Fruit fly (Drosophila melanogaster) whole organism, embryonic: ENCODE data around the gene CG3457.

Experiments
- CG10565 ChIP-seq: fragments of 200-800 bp; sonication (Bioruptor generic); optimal IDR thresholded peaks from 3 replicates; lab custom pipeline; 2016; ENCODE audit warnings: missing biosample characterization, mild to moderate bottlenecking, missing genetic modification characterization
- CG11456 ChIP-seq: fragments of 200-800 bp; sonication (Bioruptor generic); IDR thresholded peaks from 3 replicates; pipeline ENCODE4 v1.3.6; 2022; ENCODE audit warnings: missing biosample characterization, missing genetic modification characterization
- CG11696 ChIP-seq: fragments of 200-800 bp; sonication (Bioruptor generic); IDR thresholded peaks from 2 replicates; pipeline ENCODE4 v1.3.6; 2022; ENCODE audit warnings: missing biosample characterization, missing genetic modification characterization
- CG12299 ChIP-seq: fragments of 200-800 bp; sonication (Bioruptor generic); optimal IDR thresholded peaks from 2 replicates; lab custom pipeline; 2018; ENCODE audit warnings: missing biosample characterization, mild to moderate bottlenecking, missing genetic modification characterization
- CG13424 ChIP-seq: fragments of 200-800 bp; sonication (Bioruptor generic); optimal IDR thresholded peaks from 2 replicates; lab custom pipeline; 2019; ENCODE audit warnings: missing biosample characterization, mild to moderate bottlenecking, missing genetic modification characterization, moderate library complexity
- CG14710 ChIP-seq: fragments of 200-800 bp; sonication (Bioruptor generic); optimal IDR thresholded peaks from 3 replicates; lab custom pipeline; 2019; ENCODE audit warnings: missing biosample characterization, mild to moderate bottlenecking, missing genetic modification characterization, moderate library complexity
- CG14965 ChIP-seq: fragments of 200-800 bp; sonication (Bioruptor generic); optimal IDR thresholded peaks from 2 replicates; lab custom pipeline; 2016; ENCODE audit warnings: missing biosample characterization, missing genetic modification characterization, borderline replicate concordance
- CG1529 ChIP-seq: fragments of 200-800 bp; sonication (Bioruptor generic); optimal IDR thresholded peaks from 3 replicates; lab custom pipeline; 2018; ENCODE audit warnings: missing biosample characterization, missing genetic modification characterization
- CG15479 ChIP-seq: fragments of 200-800 bp; sonication (Bioruptor generic); optimal IDR thresholded peaks from 3 replicates; lab custom pipeline; 2019; ENCODE audit warnings: missing biosample characterization, mild to moderate bottlenecking, missing genetic modification characterization, moderate library complexity
- CG16815 ChIP-seq: fragments of 200-800 bp; sonication (Bioruptor generic); optimal IDR thresholded peaks from 3 replicates; lab custom pipeline; 2017; ENCODE audit warnings: missing biosample characterization, mild to moderate bottlenecking, missing genetic modification characterization
- CG17186 ChIP-seq: fragments of 200-800 bp; sonication (Bioruptor generic); optimal IDR thresholded peaks from 3 replicates; lab custom pipeline; 2017; ENCODE audit warnings: missing biosample characterization, missing genetic modification reagents, missing genetic modification characterization
- CG18262 ChIP-seq: fragments of 200-800 bp; optimal IDR thresholded peaks from 3 replicates; lab custom pipeline; 2019; ENCODE audit warnings: missing biosample characterization, mild to moderate bottlenecking, missing genetic modification characterization, moderate library complexity
- CG34224 ChIP-seq: fragments of 200-800 bp; sonication (Bioruptor generic); IDR thresholded peaks from 3 replicates; pipeline ENCODE4 v1.3.6; 2022; ENCODE audit warnings: missing biosample characterization, missing genetic modification characterization; ENCODE audit not compliant: partially characterized antibody
- CG34422 ChIP-seq: fragments of 200-800 bp; sonication (Bioruptor generic); IDR thresholded peaks from 3 replicates; pipeline ENCODE4 v1.3.6; 2022; ENCODE audit warnings: missing biosample characterization, missing genetic modification characterization
- CG4730 ChIP-seq: fragments of 200-800 bp; sonication (Bioruptor generic); IDR thresholded peaks from 2 replicates; pipeline ENCODE4 v1.3.6; 2022; ENCODE audit warnings: missing biosample characterization, missing genetic modification characterization
- CG9797 ChIP-seq: fragments of 200-800 bp; sonication (Bioruptor generic); optimal IDR thresholded peaks from 3 replicates; lab custom pipeline; 2018; ENCODE audit warnings: missing biosample characterization, mild to moderate bottlenecking, missing genetic modification characterization
- CG9932 ChIP-seq: fragments of 200-800 bp; sonication (Bioruptor generic); IDR thresholded peaks from 2 replicates; pipeline ENCODE4 v1.3.6; 2022; ENCODE audit warnings: missing biosample characterization, missing genetic modification characterization
- CkIIα-i1 ChIP-seq: fragments of 200-800 bp; sonication (Bioruptor generic); IDR thresholded peaks from 2 replicates; pipeline ENCODE4 v1.3.6; 2022; ENCODE audit warnings: missing biosample characterization, missing genetic modification characterization
- D19B ChIP-seq: fragments of 200-800 bp; sonication (Bioruptor generic); optimal IDR thresholded peaks from 2 replicates; lab custom pipeline; 2017; ENCODE audit warnings: missing biosample characterization, mild to moderate bottlenecking, missing genetic modification characterization
- E2f1 ChIP-seq: fragments of 200-800 bp; sonication (Bioruptor generic); IDR thresholded peaks from 2 replicates; pipeline ENCODE4 v1.3.6; 2022; ENCODE audit warnings: missing biosample characterization, missing genetic modification characterization
- Eip74EF ChIP-seq, 2 experiments: fragments of 200-800 bp in 1 of 2; fragments of >200 bp in 1 of 2; sonication (Bioruptor generic) in 1 of 2; optimal IDR thresholded peaks; 2 replicates each; lab custom pipeline; 2017 to 2019; ENCODE audit warnings: missing biosample characterization in 2 of 2, missing genetic modification characterization in 2 of 2, mild to moderate bottlenecking in 1 of 2, moderate library complexity in 1 of 2
- Fer3 ChIP-seq: fragments of 200-800 bp; sonication (Bioruptor generic); optimal IDR thresholded peaks from 2 replicates; lab custom pipeline; 2018; ENCODE audit warnings: missing biosample characterization, mild to moderate bottlenecking, missing genetic modification characterization, moderate library complexity
- H2.0 ChIP-seq: fragments of 200-800 bp; sonication (Bioruptor generic); IDR thresholded peaks from 2 replicates; pipeline ENCODE4 v1.3.6; 2022; ENCODE audit warnings: missing biosample characterization, missing genetic modification characterization
- Jarid2 ChIP-seq: fragments of 200-800 bp; sonication (Bioruptor generic); optimal IDR thresholded peaks from 3 replicates; lab custom pipeline; 2017; ENCODE audit warnings: mild to moderate bottlenecking, missing biosample characterization, missing genetic modification reagents, missing genetic modification characterization
- Kr ChIP-seq: fragments of 200-800 bp; sonication (Bioruptor generic); optimal IDR thresholded peaks from 2 replicates; lab custom pipeline; 2017; ENCODE audit warnings: missing biosample characterization, mild to moderate bottlenecking, missing genetic modification characterization
- MBD-R2 ChIP-seq: fragments of 200-800 bp; sonication (Bioruptor generic); IDR thresholded peaks from 2 replicates; pipeline ENCODE4 v1.3.6; 2022; ENCODE audit warnings: missing biosample characterization, missing genetic modification characterization
- Optix ChIP-seq: fragments of 200-800 bp; sonication (Bioruptor generic); IDR thresholded peaks from 3 replicates; pipeline ENCODE4 v1.3.6; 2022; ENCODE audit warnings: missing biosample characterization, missing genetic modification characterization
- Ptx1 ChIP-seq: fragments of 200-800 bp; sonication (Bioruptor generic); IDR thresholded peaks from 2 replicates; pipeline ENCODE4 v1.3.6; 2022; ENCODE audit warnings: missing biosample characterization, missing genetic modification characterization
- Rx ChIP-seq: fragments of 200-800 bp; sonication (Bioruptor generic); IDR thresholded peaks from 2 replicates; pipeline ENCODE4 v1.3.6; 2022; ENCODE audit warnings: missing biosample characterization, missing genetic modification characterization
- Side ChIP-seq: fragments of 200-800 bp; sonication (Bioruptor generic); optimal IDR thresholded peaks from 2 replicates; lab custom pipeline; 2016; ENCODE audit warnings: missing biosample characterization, missing genetic modification characterization
- cg ChIP-seq: fragments of 200-800 bp; sonication (Bioruptor generic); optimal IDR thresholded peaks from 3 replicates; lab custom pipeline; 2019; ENCODE audit warnings: missing biosample characterization, mild to moderate bottlenecking, missing genetic modification characterization, moderate library complexity
- chinmo ChIP-seq: fragments of 200-800 bp; sonication (Bioruptor generic); IDR thresholded peaks from 4 replicates; pipeline ENCODE4 v1.3.6; 2022; ENCODE audit warnings: missing biosample characterization, missing genetic modification characterization; ENCODE audit not compliant: partially characterized antibody
- da ChIP-seq: fragments of 200-800 bp; sonication (Bioruptor generic); optimal IDR thresholded peaks from 2 replicates; lab custom pipeline; 2016; ENCODE audit warnings: missing biosample characterization, missing genetic modification characterization
- dysf ChIP-seq: fragments of 200-800 bp; sonication (Bioruptor generic); IDR thresholded peaks from 3 replicates; pipeline ENCODE4 v1.3.6; 2022; ENCODE audit warnings: missing biosample characterization, missing genetic modification characterization
- ems ChIP-seq: fragments of 200-800 bp; sonication (Bioruptor generic); optimal IDR thresholded peaks from 3 replicates; lab custom pipeline; 2016; ENCODE audit warnings: missing biosample characterization, missing genetic modification characterization
- en ChIP-seq: fragments of 200-800 bp; sonication (Bioruptor generic); optimal IDR thresholded peaks from 2 replicates; lab custom pipeline; 2016; ENCODE audit warnings: missing biosample characterization, missing genetic modification characterization
- esg ChIP-seq: fragments of 200-800 bp; sonication (Bioruptor generic); conservative IDR thresholded peaks from 2 replicates; pipeline ENCODE4 v1.3.6; 2022; ENCODE audit warnings: missing biosample characterization, missing genetic modification characterization
- fd102C ChIP-seq: fragments of 200-800 bp; sonication (Bioruptor generic); optimal IDR thresholded peaks from 2 replicates; lab custom pipeline; 2018; ENCODE audit warnings: missing biosample characterization, mild to moderate bottlenecking, missing genetic modification characterization, moderate library complexity
- grau ChIP-seq: fragments of 200-800 bp; optimal IDR thresholded peaks from 3 replicates; lab custom pipeline; 2019; ENCODE audit warnings: missing biosample characterization, mild to moderate bottlenecking, missing genetic modification characterization, moderate library complexity
- gro ChIP-seq: fragments of 200-800 bp; sonication (Bioruptor generic); optimal IDR thresholded peaks from 2 replicates; lab custom pipeline; 2016; ENCODE audit warnings: missing biosample characterization, missing genetic modification characterization
- hb ChIP-seq: fragments of 200-800 bp; sonication (Bioruptor generic); IDR thresholded peaks from 3 replicates; pipeline ENCODE4 v1.3.6; 2022; ENCODE audit warnings: missing biosample characterization, missing genetic modification characterization; ENCODE audit not compliant: partially characterized antibody
- inv ChIP-seq: fragments of 200-800 bp; sonication (Bioruptor generic); IDR thresholded peaks from 2 replicates; pipeline ENCODE4 v1.3.6; 2022; ENCODE audit warnings: missing biosample characterization, missing genetic modification characterization; ENCODE audit not compliant: partially characterized antibody
- kah ChIP-seq: fragments of 200-800 bp; sonication (Bioruptor generic); optimal IDR thresholded peaks from 2 replicates; lab custom pipeline; 2018; ENCODE audit warnings: missing biosample characterization, mild to moderate bottlenecking, missing genetic modification characterization
- nmo ChIP-seq: fragments of 200-800 bp; sonication (Bioruptor generic); optimal IDR thresholded peaks from 2 replicates; lab custom pipeline; 2018; ENCODE audit warnings: missing biosample characterization, mild to moderate bottlenecking, missing genetic modification characterization, moderate library complexity
- phol ChIP-seq: fragments of 200-800 bp; sonication (Bioruptor generic); optimal IDR thresholded peaks from 3 replicates; lab custom pipeline; 2018; ENCODE audit warnings: missing biosample characterization, mild to moderate bottlenecking, missing genetic modification characterization, moderate library complexity
- pros ChIP-seq: fragments of 200-800 bp; sonication (Bioruptor generic); optimal IDR thresholded peaks from 3 replicates; lab custom pipeline; 2019; ENCODE audit warnings: missing biosample characterization, mild to moderate bottlenecking, missing genetic modification characterization, moderate library complexity
- sim ChIP-seq: fragments of 200-800 bp; sonication (Bioruptor generic); IDR thresholded peaks from 2 replicates; pipeline ENCODE4 v1.3.6; 2022; ENCODE audit warnings: missing biosample characterization, missing genetic modification characterization
- stwl ChIP-seq: fragments of 200-800 bp; sonication (Bioruptor generic); optimal IDR thresholded peaks from 3 replicates; lab custom pipeline; 2018; ENCODE audit warnings: missing biosample characterization, mild to moderate bottlenecking, missing genetic modification characterization, moderate library complexity
- ttk ChIP-seq: fragments of 200-800 bp; sonication (Bioruptor generic); IDR thresholded peaks from 2 replicates; pipeline ENCODE4 v2.1.2; 2022; ENCODE audit warnings: missing biosample characterization, missing genetic modification characterization
- tup ChIP-seq: fragments of 200-800 bp; sonication (Bioruptor generic); optimal IDR thresholded peaks from 2 replicates; lab custom pipeline; 2016; ENCODE audit warnings: missing biosample characterization, mild to moderate bottlenecking, missing genetic modification characterization, moderate library complexity
- zen2 ChIP-seq: fragments of 200-800 bp; sonication (Bioruptor generic); IDR thresholded peaks from 3 replicates; pipeline ENCODE4 v1.3.6; 2022; ENCODE audit warnings: missing biosample characterization, missing genetic modification characterization; ENCODE audit not compliant: partially characterized antibody

The CG3457 gene

DNA sequence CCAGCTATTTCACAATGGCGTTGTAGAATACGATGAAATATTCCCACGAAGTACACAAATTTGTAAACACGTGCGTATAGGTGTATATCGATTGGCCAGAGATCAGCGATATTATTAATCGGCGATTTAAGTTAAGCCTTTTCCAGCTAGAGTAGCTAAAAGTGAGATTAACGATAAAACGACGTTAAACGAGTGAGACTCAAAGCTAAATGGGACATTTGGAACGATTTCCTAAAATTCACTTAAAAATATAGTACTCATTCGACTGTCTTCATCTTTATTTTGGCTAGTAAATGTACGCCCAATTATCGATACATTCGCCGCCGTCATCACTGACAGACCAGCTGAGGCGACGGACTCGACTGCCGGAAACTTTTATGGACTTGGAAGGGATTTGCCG, 3.1 kb upstream of the CG3457 start, which contains the start of the genes Nmd3 and CG17776 (continued):
- TF ChIP-seq CG10565 (GFP tag; lab: Kevin White, UChicago) = no peak
- no peak for TF ChIP-seq kah (GFP tag; lab: Kevin White, UChicago)
- TF ChIP-seq ems (GFP tag; lab: Kevin White, UChicago) = no peak
- peak; percentile 7 for TF ChIP-seq stwl (tag; lab: Kevin White, UChicago)
- TF ChIP-seq cg (GFP tag; lab: Kevin White, UChicago) = peak; percentile 3
- peak; percentile 72; the same call in 1 of the 2 replicates for TF ChIP-seq MBD-R2 (GFP tag; lab: Robert Waterston, UW)
- no peak for TF ChIP-seq CG34422 (GFP tag; lab: Robert Waterston, UW)
- TF ChIP-seq nmo (GFP tag; lab: Kevin White, UChicago) = peak; percentile 39
- TF ChIP-seq sim (GFP tag; lab: Robert Waterston, UW) = no peak
- TF ChIP-seq Rx (GFP tag; lab: Robert Waterston, UW) = no peak
- no peak for TF ChIP-seq CkIIα-i1 (GFP tag; lab: Robert Waterston, UW)
- TF ChIP-seq CG11696 = no peak
- peak; percentile 7 for TF ChIP-seq CG18262
- no peak for TF ChIP-seq Ptx1 (GFP tag; lab: Robert Waterston, UW)
- no peak for TF ChIP-seq fd102C (GFP tag; lab: Kevin White, UChicago)
- peak; percentile 39 for TF ChIP-seq phol
- TF ChIP-seq CG15479 (GFP tag; lab: Kevin White, UChicago) = no peak
- TF ChIP-seq CG34224 (GFP tag; lab: Robert Waterston, UW) = peak; percentile 83
- TF ChIP-seq CG17186 (GFP tag; lab: Kevin White, UChicago) = peak; percentile 33
- TF ChIP-seq CG11456 (GFP tag; lab: Robert Waterston, UW) = no peak
- TF ChIP-seq CG14710 (tag; lab: Kevin White, UChicago) = peak; percentile 45
- peak; percentile 4 for TF ChIP-seq CG9797 (GFP tag; lab: Kevin White, UChicago)
- no peak for TF ChIP-seq Jarid2 (GFP tag; lab: Kevin White, UChicago)
- peak; percentile 11 for TF ChIP-seq Side (GFP tag; lab: Kevin White, UChicago)
- TF ChIP-seq H2.0 (GFP tag; lab: Robert Waterston, UW) = no peak
- TF ChIP-seq CG12299 (tag; lab: Kevin White, UChicago) = no peak
- TF ChIP-seq pros = no peak
- no peak for TF ChIP-seq CG1529 (GFP tag; lab: Kevin White, UChicago)
- peak; percentile 80 for TF ChIP-seq hb (GFP tag; lab: Robert Waterston, UW)
- TF ChIP-seq inv (GFP tag; lab: Robert Waterston, UW) = peak; percentile 51
- TF ChIP-seq Eip74EF (GFP tag; optimal IDR thresholded peaks at IDR 0.05; lab: Kevin White, UChicago) = no peak
- no peak for TF ChIP-seq CG14965 (GFP tag; lab: Kevin White, UChicago)
- TF ChIP-seq ttk (GFP tag; lab: Robert Waterston, UW) = no peak
- TF ChIP-seq CG9932 (GFP tag; lab: Robert Waterston, UW) = no peak; the same call in 1 of the 2 replicates
- no peak for TF ChIP-seq esg (GFP tag; lab: Robert Waterston, UW)
- no peak for TF ChIP-seq CG16815
- TF ChIP-seq E2f1 (GFP tag; lab: Robert Waterston, UW) = no peak
- no peak for TF ChIP-seq gro
- peak; percentile 17 for TF ChIP-seq grau (tag; lab: Kevin White, UChicago)
- TF ChIP-seq zen2 (GFP tag; lab: Robert Waterston, UW) = peak; percentile 63; the same call in 2 of the 3 replicates
- no peak for TF ChIP-seq CG4730 (GFP tag; lab: Robert Waterston, UW)
- TF ChIP-seq da (GFP tag; lab: Kevin White, UChicago) = no peak
- peak; percentile 5 for TF ChIP-seq CG13424 (tag; lab: Kevin White, UChicago)
- TF ChIP-seq Optix (GFP tag; lab: Robert Waterston, UW) = no peak
- 0 out of 4 replicates have a peak, but pooled peaks have one; percentile 17 for TF ChIP-seq chinmo (GFP tag; lab: Robert Waterston, UW)
- no peak for TF ChIP-seq tup (GFP tag; lab: Kevin White, UChicago)
- TF ChIP-seq D19B (GFP tag; lab: Kevin White, UChicago) = no peak
- TF ChIP-seq Kr (GFP tag; lab: Kevin White, UChicago) = no peak
- TF ChIP-seq Fer3 (tag; lab: Kevin White, UChicago) = no peak
- TF ChIP-seq en (GFP tag; lab: Kevin White, UChicago) = no peak
- TF ChIP-seq dysf (GFP tag; lab: Robert Waterston, UW) = no peak
